Fruit fly (Drosophila melanogaster) whole organism, embryonic: ENCODE measurements around the gene CheA7a.

Source experiments
- BEAF-32 ChIP-seq: fragments of 200-800 bp; sonication (Bioruptor generic); optimal IDR thresholded peaks from 3 replicates; lab custom pipeline; 2017; ENCODE audit warnings: missing biosample characterization, missing genetic modification characterization, mild to moderate bottlenecking, moderate library complexity, missing genetic modification reagents
- BtbVII ChIP-seq: fragments of 200-800 bp; sonication (Bioruptor generic); optimal IDR thresholded peaks from 3 replicates; lab custom pipeline; 2017; ENCODE audit warnings: missing biosample characterization, mild to moderate bottlenecking, missing genetic modification characterization
- CG10431 ChIP-seq: fragments of 200-800 bp; sonication (Bioruptor generic); optimal IDR thresholded peaks from 3 replicates; lab custom pipeline; 2018; ENCODE audit warnings: missing biosample characterization, mild to moderate bottlenecking, missing genetic modification characterization
- CG10959 ChIP-seq: fragments of 200-800 bp; sonication (Bioruptor generic); IDR thresholded peaks from 2 replicates; pipeline ENCODE4 v1.3.6; 2022; ENCODE audit warnings: missing biosample characterization, missing genetic modification characterization
- CG11696 ChIP-seq: fragments of 200-800 bp; sonication (Bioruptor generic); IDR thresholded peaks from 2 replicates; pipeline ENCODE4 v1.3.6; 2022; ENCODE audit warnings: missing biosample characterization, missing genetic modification characterization
- CG12391 ChIP-seq: fragments of 200-800 bp; sonication (Bioruptor generic); optimal IDR thresholded peaks from 3 replicates; lab custom pipeline; 2018; ENCODE audit warnings: missing biosample characterization, mild to moderate bottlenecking, missing genetic modification characterization, moderate library complexity
- CG13123 ChIP-seq: fragments of 200-800 bp; sonication (Bioruptor generic); optimal IDR thresholded peaks from 2 replicates; lab custom pipeline; 2016; ENCODE audit warnings: missing biosample characterization, missing genetic modification characterization
- CG14441 ChIP-seq: fragments of 200-800 bp; sonication (Bioruptor generic); IDR thresholded peaks from 2 replicates; pipeline ENCODE4 v1.3.6; 2022; ENCODE audit warnings: missing biosample characterization, missing genetic modification characterization
- CG14667 ChIP-seq: fragments of 200-800 bp; sonication (Bioruptor generic); IDR thresholded peaks from 2 replicates; pipeline ENCODE4 v1.3.6; 2022; ENCODE audit warnings: missing biosample characterization, missing genetic modification characterization
- CG15696 ChIP-seq: fragments of 200-800 bp; sonication (Bioruptor generic); optimal IDR thresholded peaks from 2 replicates; lab custom pipeline; 2019; ENCODE audit warnings: missing biosample characterization, mild to moderate bottlenecking, missing genetic modification characterization, moderate library complexity
- CG16815 ChIP-seq: fragments of 200-800 bp; sonication (Bioruptor generic); optimal IDR thresholded peaks from 3 replicates; lab custom pipeline; 2017; ENCODE audit warnings: missing biosample characterization, mild to moderate bottlenecking, missing genetic modification characterization
- CG17385 ChIP-seq: fragments of 200-800 bp; sonication (Bioruptor generic); optimal IDR thresholded peaks from 3 replicates; lab custom pipeline; 2018; ENCODE audit warnings: missing biosample characterization, mild to moderate bottlenecking, missing genetic modification characterization
- CG1792 ChIP-seq: fragments of 200-800 bp; sonication (Bioruptor generic); optimal IDR thresholded peaks from 2 replicates; lab custom pipeline; 2016; ENCODE audit warnings: missing biosample characterization, missing genetic modification characterization
- CG2129 ChIP-seq: fragments of 200-800 bp; sonication (Bioruptor generic); IDR thresholded peaks from 2 replicates; pipeline ENCODE4 v1.3.6; 2022; ENCODE audit warnings: missing biosample characterization, missing genetic modification characterization; ENCODE audit not compliant: partially characterized antibody
- CG2202 ChIP-seq: fragments of 200-800 bp; sonication (Bioruptor generic); optimal IDR thresholded peaks from 2 replicates; lab custom pipeline; 2018; ENCODE audit warnings: missing biosample characterization, mild to moderate bottlenecking, missing genetic modification characterization
- CG30020 ChIP-seq: fragments of 200-800 bp; optimal IDR thresholded peaks from 2 replicates; lab custom pipeline; 2019; ENCODE audit warnings: missing biosample characterization, mild to moderate bottlenecking, missing genetic modification characterization, moderate library complexity
- CG30403 ChIP-seq: fragments of 200-800 bp; sonication (Bioruptor generic); optimal IDR thresholded peaks from 3 replicates; lab custom pipeline; 2016; ENCODE audit warnings: missing biosample characterization, missing genetic modification characterization
- CG31441 ChIP-seq: fragments of 200-800 bp; sonication (Bioruptor generic); IDR thresholded peaks from 2 replicates; pipeline ENCODE4 v1.3.6; 2022; ENCODE audit warnings: missing biosample characterization, missing genetic modification characterization
- CG34376 ChIP-seq: fragments of 200-800 bp; sonication (Bioruptor generic); optimal IDR thresholded peaks from 2 replicates; lab custom pipeline; 2018; ENCODE audit warnings: missing biosample characterization, mild to moderate bottlenecking, missing genetic modification characterization
- CG42726 ChIP-seq: fragments of 200-800 bp; sonication (Bioruptor generic); IDR thresholded peaks from 2 replicates; pipeline ENCODE4 v1.3.6; 2022; ENCODE audit warnings: missing biosample characterization, missing genetic modification characterization; ENCODE audit not compliant: partially characterized antibody
- CG6272 ChIP-seq: fragments of 200-800 bp; sonication (Bioruptor generic); IDR thresholded peaks from 2 replicates; pipeline ENCODE4 v1.3.6; 2022; ENCODE audit warnings: missing biosample characterization, missing genetic modification characterization
- CG6791 ChIP-seq: fragments of 200-800 bp; sonication (Bioruptor generic); IDR thresholded peaks from 3 replicates; pipeline ENCODE4 v1.3.6; 2022; ENCODE audit warnings: missing biosample characterization, missing genetic modification characterization; ENCODE audit not compliant: partially characterized antibody
- CG7963 ChIP-seq: fragments of 200-800 bp; sonication (Bioruptor generic); IDR thresholded peaks from 3 replicates; pipeline ENCODE4 v1.3.6; 2022; ENCODE audit warnings: missing biosample characterization, missing genetic modification characterization; ENCODE audit not compliant: partially characterized antibody
- CG8089 ChIP-seq: fragments of 200-800 bp; sonication (Bioruptor generic); optimal IDR thresholded peaks from 3 replicates; lab custom pipeline; 2016; ENCODE audit warnings: missing biosample characterization, missing genetic modification characterization
- CG9727 ChIP-seq: fragments of 200-800 bp; sonication (Bioruptor generic); optimal IDR thresholded peaks from 3 replicates; lab custom pipeline; 2017; ENCODE audit warnings: missing biosample characterization, mild to moderate bottlenecking, missing genetic modification characterization
- CTCF ChIP-seq: fragments of 200-800 bp; sonication (Bioruptor generic); optimal IDR thresholded peaks from 2 replicates; lab custom pipeline; 2017; ENCODE audit warnings: missing biosample characterization, mild to moderate bottlenecking, missing genetic modification characterization, moderate library complexity
- D19B ChIP-seq: fragments of 200-800 bp; sonication (Bioruptor generic); optimal IDR thresholded peaks from 2 replicates; lab custom pipeline; 2017; ENCODE audit warnings: missing biosample characterization, mild to moderate bottlenecking, missing genetic modification characterization
- Deaf1 ChIP-seq: fragments of 200-800 bp; optimal IDR thresholded peaks from 3 replicates; lab custom pipeline; 2019; ENCODE audit warnings: missing biosample characterization, mild to moderate bottlenecking, missing genetic modification characterization, moderate library complexity
- Doc2 ChIP-seq: fragments of 200-800 bp; sonication (Bioruptor generic); IDR thresholded peaks from 2 replicates; pipeline ENCODE4 v1.3.6; 2022; ENCODE audit warnings: missing biosample characterization, missing genetic modification characterization
- GATAe ChIP-seq: fragments of 200-800 bp; sonication (Bioruptor generic); conservative IDR thresholded peaks from 2 replicates; pipeline ENCODE4 v1.3.6; 2022; ENCODE audit warnings: missing biosample characterization, missing genetic modification characterization
- HLH54F ChIP-seq: fragments of 200-800 bp; sonication (Bioruptor generic); optimal IDR thresholded peaks from 3 replicates; lab custom pipeline; 2016; ENCODE audit warnings: missing biosample characterization, missing genetic modification characterization
- Meics ChIP-seq: fragments of 200-800 bp; sonication (Bioruptor generic); optimal IDR thresholded peaks from 2 replicates; lab custom pipeline; 2017; ENCODE audit warnings: missing biosample characterization, mild to moderate bottlenecking, missing genetic modification characterization
- Oaz ChIP-seq: fragments of 200-800 bp; sonication (Bioruptor generic); IDR thresholded peaks from 2 replicates; pipeline ENCODE4 v1.3.6; 2022; ENCODE audit warnings: missing biosample characterization, missing genetic modification characterization
- Sox100B ChIP-seq: fragments of 200-800 bp; sonication (Bioruptor generic); optimal IDR thresholded peaks from 3 replicates; lab custom pipeline; 2018; ENCODE audit warnings: missing biosample characterization, mild to moderate bottlenecking, missing genetic modification characterization
- Stat92E ChIP-seq, 3 experiments: fragments of >200 bp in 2 of 3; fragments of 200-800 bp in 1 of 3; sonication (Bioruptor generic) in 1 of 3; optimal IDR thresholded peaks; 2 replicates each; lab custom pipeline; 2017 to 2019; ENCODE audit warnings: missing biosample characterization in 3 of 3, missing genetic modification characterization in 3 of 3, mild to moderate bottlenecking in 1 of 3, moderate library complexity in 1 of 3
- Xrp1 ChIP-seq: fragments of 200-800 bp; sonication (Bioruptor generic); IDR thresholded peaks from 2 replicates; pipeline ENCODE4 v1.3.6; 2022; ENCODE audit warnings: missing biosample characterization, missing genetic modification characterization
- amos ChIP-seq: fragments of 200-800 bp; sonication (Bioruptor generic); IDR thresholded peaks from 2 replicates; pipeline ENCODE4 v1.3.6; 2022; ENCODE audit warnings: missing biosample characterization, missing genetic modification characterization; ENCODE audit not compliant: partially characterized antibody
- chif ChIP-seq, 2 experiments: fragments of 200-800 bp; sonication (Bioruptor generic); optimal IDR thresholded peaks; 3 replicates each; lab custom pipeline; 2016; ENCODE audit warnings: missing biosample characterization in 2 of 2, missing genetic modification characterization in 2 of 2
- gro ChIP-seq: fragments of 200-800 bp; sonication (Bioruptor generic); optimal IDR thresholded peaks from 2 replicates; lab custom pipeline; 2016; ENCODE audit warnings: missing biosample characterization, missing genetic modification characterization
- ham ChIP-seq: fragments of 200-800 bp; sonication (Bioruptor generic); IDR thresholded peaks from 2 replicates; pipeline ENCODE4 v1.3.6; 2022; ENCODE audit warnings: missing biosample characterization, missing genetic modification characterization
- ro ChIP-seq: fragments of 200-800 bp; sonication (Bioruptor generic); IDR thresholded peaks from 2 replicates; pipeline ENCODE4 v1.3.6; 2022; ENCODE audit warnings: missing biosample characterization, missing genetic modification characterization
- stwl ChIP-seq: fragments of 200-800 bp; sonication (Bioruptor generic); optimal IDR thresholded peaks from 3 replicates; lab custom pipeline; 2018; ENCODE audit warnings: missing biosample characterization, mild to moderate bottlenecking, missing genetic modification characterization, moderate library complexity
- trem ChIP-seq: fragments of 200-800 bp; optimal IDR thresholded peaks from 3 replicates; lab custom pipeline; 2019; ENCODE audit warnings: missing biosample characterization, mild to moderate bottlenecking, missing genetic modification characterization, moderate library complexity
- ttk ChIP-seq: fragments of 200-800 bp; sonication (Bioruptor generic); IDR thresholded peaks from 2 replicates; pipeline ENCODE4 v2.1.2; 2022; ENCODE audit warnings: missing biosample characterization, missing genetic modification characterization

Gene CheA7a

dm6 chrX:7417875-7418274, 39.9 kb downstream of the CheA7a start (continued):
- TF ChIP-seq CG1792 (GFP tag; lab: Kevin White, UChicago) (no peak), ham (GFP tag; lab: Robert Waterston, UW) (no peak), HLH54F (GFP tag; lab: Kevin White, UChicago) (no peak), Stat92E (GFP tag; optimal IDR thresholded peaks at IDR 0.05; lab: Kevin White, UChicago) (no peak), BEAF-32 (GFP tag; lab: Kevin White, UChicago) (no peak), CG15696 (tag; lab: Kevin White, UChicago) (no peak), CG16815 (GFP tag; lab: Kevin White, UChicago) (no peak), D19B (no peak)

dm6 chrX:7418294-7418693, 40.4 kb downstream of the CheA7a start, which contains the start of gene rumpel:
TSS of gene rumpel (plus strand) at chrX:7418594.
- no peak for TF ChIP-seq CG30020
- no peak for TF ChIP-seq Meics (GFP tag; lab: Kevin White, UChicago)
- no peak for TF ChIP-seq Oaz (GFP tag; lab: Robert Waterston, UW)
- no peak for TF ChIP-seq CG10431
- no peak for TF ChIP-seq GATAe
- no peak for TF ChIP-seq CG9727 (GFP tag; lab: Kevin White, UChicago)
- TF ChIP-seq CG34376 (GFP tag; lab: Kevin White, UChicago) = no peak
- TF ChIP-seq CG14667 (GFP tag; lab: Robert Waterston, UW) = no peak
- TF ChIP-seq CG12391 (tag; lab: Kevin White, UChicago) = no peak
- TF ChIP-seq CG8089 (GFP tag; lab: Kevin White, UChicago) = no peak
- TF ChIP-seq CG42726 = no peak
- no peak for TF ChIP-seq Sox100B
- no peak for TF ChIP-seq amos
- TF ChIP-seq CG7963 (GFP tag; lab: Robert Waterston, UW) = no peak

- TF ChIP-seq CTCF (GFP tag; lab: Kevin White, UChicago) (peak; percentile 61), CG17385 (GFP tag; lab: Kevin White, UChicago) (no peak)
Measured at dm6 chrX:7422577-7422976, 44.6 kb downstream of the CheA7a start.

DNA sequence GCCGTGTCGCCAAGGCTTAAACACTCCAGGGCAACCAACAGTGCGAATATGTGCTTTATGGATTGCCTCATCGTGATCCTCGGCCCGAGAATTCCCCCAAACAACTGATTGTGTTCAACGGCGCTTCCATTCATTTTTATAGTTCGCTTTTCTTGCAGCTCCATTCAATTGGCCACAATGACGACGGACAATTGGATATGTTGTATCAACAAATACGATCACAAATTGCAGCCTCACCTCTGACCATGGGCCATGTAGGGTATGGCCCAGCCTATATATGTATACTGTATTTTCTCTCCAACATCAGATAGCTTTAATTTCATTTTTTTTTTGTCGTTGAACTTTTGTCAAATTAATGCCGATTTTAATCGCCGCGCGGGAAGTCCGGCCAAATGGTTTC, 46.8 kb downstream of the CheA7a start, which contains the start of gene CG15036:
Gene CG15036, minus strand, starts transcription at position 101 of the 400 bp plus-strand sequence.
- TF ChIP-seq CG6272 (GFP tag; lab: Robert Waterston, UW) = no peak
- TF ChIP-seq stwl (tag; lab: Kevin White, UChicago) = no peak
- no peak for TF ChIP-seq chif (GFP tag; optimal IDR thresholded peaks at IDR 0.05; lab: Kevin White, UChicago)
- TF ChIP-seq ttk = no peak
- no peak for TF ChIP-seq CG11696 (GFP tag; lab: Robert Waterston, UW)
- no peak for TF ChIP-seq trem
- no peak for TF ChIP-seq CG2202
- no peak for TF ChIP-seq BtbVII
- no peak for TF ChIP-seq Doc2
- TF ChIP-seq CG13123 (GFP tag; lab: Kevin White, UChicago) = no peak
- TF ChIP-seq CG2129 (GFP tag; lab: Robert Waterston, UW) = no peak
- no peak for TF ChIP-seq CG30403 (GFP tag; lab: Kevin White, UChicago)
- no peak for TF ChIP-seq CG14441
- TF ChIP-seq CG6791 (GFP tag; lab: Robert Waterston, UW) = no peak
- no peak for TF ChIP-seq ro (GFP tag; lab: Robert Waterston, UW)
- TF ChIP-seq CG10959 (GFP tag; lab: Robert Waterston, UW) = no peak
- TF ChIP-seq gro (GFP tag; lab: Kevin White, UChicago) = no peak
- no peak for TF ChIP-seq Xrp1
- TF ChIP-seq Deaf1 (tag; lab: Kevin White, UChicago) = no peak
- TF ChIP-seq CG31441 = no peak
